Worm (Caenorhabditis elegans) whole organism, young adult: Measurements from ENCODE around the gene C04H5.1.

ENCODE experiments used
- C06A6.2 ChIP-seq: fragments of 200-800 bp; sonication (Bioruptor generic); conservative IDR thresholded peaks from 2 replicates; pipeline ENCODE4 v1.3.6; 2022; ENCODE audit warnings: missing genetic modification characterization, missing compliant biosample characterization
- F22D6.2 ChIP-seq: sonication (generic microtip); optimal IDR thresholded peaks from 2 replicates; lab custom pipeline; 2016; ENCODE audit warnings: mild to moderate bottlenecking, missing genetic modification characterization, missing compliant biosample characterization
- F39B2.1 ChIP-seq: fragments of 200-800 bp; sonication (Bioruptor generic); IDR thresholded peaks from 2 replicates; pipeline ENCODE4 v1.3.6; 2022; ENCODE audit warnings: missing genetic modification reagents, missing genetic modification characterization, missing compliant biosample characterization
- F55B11.4 ChIP-seq: sonication (generic microtip); optimal IDR thresholded peaks from 2 replicates; lab custom pipeline; 2016; ENCODE audit warnings: missing compliant biosample characterization, missing genetic modification characterization, borderline replicate concordance; ENCODE audit not compliant: insufficient read depth
- T26A5.8 ChIP-seq: sonication (generic microtip); optimal IDR thresholded peaks from 2 replicates; lab custom pipeline; 2016; ENCODE audit warnings: missing genetic modification characterization, missing compliant biosample characterization
- Y67H2A.10 ChIP-seq: fragments of 200-800 bp; sonication (Bioruptor generic); conservative IDR thresholded peaks from 2 replicates; pipeline ENCODE4 v1.3.6; 2022; ENCODE audit warnings: missing genetic modification reagents, missing genetic modification characterization, missing compliant biosample characterization
- Y95B8A.8 ChIP-seq: fragments of 200-800 bp; sonication (Bioruptor generic); IDR thresholded peaks from 2 replicates; pipeline ENCODE4 v1.3.6; 2022; ENCODE audit warnings: missing genetic modification reagents, missing genetic modification characterization, missing compliant biosample characterization
- ZK185.1 ChIP-seq: sonication (generic microtip); optimal IDR thresholded peaks from 2 replicates; lab custom pipeline; 2016; ENCODE audit warnings: mild to moderate bottlenecking, missing genetic modification characterization, missing compliant biosample characterization; ENCODE audit not compliant: poor library complexity, severe bottlenecking
- ama-1 ChIP-seq, 3 experiments: fragments of 150-350 bp in 1 of 3; sonication (generic microtip) in 2 of 3; optimal IDR thresholded peaks; 2 replicates each; lab custom pipeline; 2014 to 2018; ENCODE audit warnings: missing biosample characterization in 2 of 3, missing genetic modification characterization in 2 of 3, missing genetic modification reagents in 2 of 3
- aptf-2 ChIP-seq: fragments of 200-800 bp; sonication (Bioruptor generic); conservative IDR thresholded peaks from 2 replicates; pipeline ENCODE4 v1.3.6; 2022; ENCODE audit warnings: missing genetic modification reagents, missing genetic modification characterization, missing compliant biosample characterization
- atf-7 ChIP-seq: sonication (generic microtip); optimal IDR thresholded peaks from 2 replicates; lab custom pipeline; 2017; ENCODE audit warnings: mild to moderate bottlenecking, missing genetic modification characterization, missing compliant biosample characterization
- athp-1 ChIP-seq: sonication (generic microtip); optimal IDR thresholded peaks from 2 replicates; lab custom pipeline; 2017; ENCODE audit warnings: mild to moderate bottlenecking, missing genetic modification characterization, missing compliant biosample characterization
- bed-2 ChIP-seq: fragments of 200-800 bp; sonication (Bioruptor generic); IDR thresholded peaks from 2 replicates; pipeline ENCODE4 v1.3.6; 2022; ENCODE audit warnings: missing genetic modification reagents, missing genetic modification characterization, missing compliant biosample characterization
- ccch-3 ChIP-seq: fragments of 200-800 bp; sonication (Bioruptor generic); optimal IDR thresholded peaks from 2 replicates; lab custom pipeline; 2018; ENCODE audit warnings: mild to moderate bottlenecking, missing genetic modification characterization, missing compliant biosample characterization
- cebp-1 ChIP-seq, 2 experiments: fragments of 200-800 bp in 1 of 2; sonication (Bioruptor generic) in 1 of 2; sonication (generic microtip) in 1 of 2; IDR thresholded peaks in 1 of 2; optimal IDR thresholded peaks in 1 of 2; 2 replicates each; pipeline versions ENCODE4 v1.3.6 to Lab custom; 2017 to 2022; ENCODE audit warnings: missing compliant biosample characterization in 2 of 2, missing genetic modification characterization in 2 of 2, mild to moderate bottlenecking in 1 of 2, missing genetic modification reagents in 1 of 2, moderate library complexity in 1 of 2
- ceh-27 ChIP-seq: fragments of 200-800 bp; sonication (Bioruptor generic); optimal IDR thresholded peaks from 2 replicates; lab custom pipeline; 2018; ENCODE audit warnings: mild to moderate bottlenecking, missing genetic modification characterization, moderate library complexity, missing compliant biosample characterization
- dpff-1 ChIP-seq: sonication (generic microtip); optimal IDR thresholded peaks from 2 replicates; lab custom pipeline; 2017; ENCODE audit warnings: mild to moderate bottlenecking, missing genetic modification characterization, missing compliant biosample characterization
- egl-44 ChIP-seq: fragments of 200-800 bp; sonication (Bioruptor generic); IDR thresholded peaks from 2 replicates; pipeline ENCODE4 v1.3.6; 2022; ENCODE audit warnings: missing genetic modification reagents, missing genetic modification characterization, missing compliant biosample characterization
- egrh-3 ChIP-seq: fragments of 200-800 bp; sonication (Bioruptor generic); IDR thresholded peaks from 2 replicates; pipeline ENCODE4 v1.3.6; 2022; ENCODE audit warnings: missing genetic modification reagents, missing genetic modification characterization, missing compliant biosample characterization
- hlh-26 ChIP-seq: fragments of 200-800 bp; sonication (Bioruptor generic); conservative IDR thresholded peaks from 2 replicates; pipeline ENCODE4 v1.3.6; 2022; ENCODE audit warnings: missing genetic modification reagents, missing genetic modification characterization, missing compliant biosample characterization
- hmg-20 ChIP-seq: fragments of 200-800 bp; sonication (Bioruptor generic); IDR thresholded peaks from 2 replicates; pipeline ENCODE4 v1.3.6; 2022; ENCODE audit warnings: missing genetic modification reagents, missing genetic modification characterization, missing compliant biosample characterization
- lin-26 ChIP-seq: fragments of 200-800 bp; sonication (Bioruptor generic); IDR thresholded peaks from 2 replicates; pipeline ENCODE4 v1.3.6; 2022; ENCODE audit warnings: missing genetic modification reagents, missing genetic modification characterization, missing compliant biosample characterization
- lin-35 ChIP-seq, 3 experiments: fragments of 150-350 bp in 2 of 3; sonication (generic microtip) in 1 of 3; optimal IDR thresholded peaks; 2 replicates each; lab custom pipeline; 2014 to 2018; ENCODE audit warnings: missing biosample characterization in 3 of 3, missing genetic modification characterization in 3 of 3, missing genetic modification reagents in 3 of 3
- lir-1 ChIP-seq: fragments of 200-800 bp; sonication (Bioruptor generic); conservative IDR thresholded peaks from 2 replicates; pipeline ENCODE4 v1.3.6; 2022; ENCODE audit warnings: missing genetic modification reagents, missing genetic modification characterization, missing compliant biosample characterization
- lsl-1 ChIP-seq: fragments of 200-800 bp; sonication (Bioruptor generic); optimal IDR thresholded peaks from 2 replicates; lab custom pipeline; 2018; ENCODE audit warnings: mild to moderate bottlenecking, missing genetic modification characterization, moderate library complexity, missing compliant biosample characterization
- madf-6 ChIP-seq: fragments of 200-800 bp; sonication (Bioruptor generic); IDR thresholded peaks from 2 replicates; pipeline ENCODE4 v1.3.6; 2022; ENCODE audit warnings: missing genetic modification reagents, missing genetic modification characterization, missing compliant biosample characterization
- madf-8 ChIP-seq: fragments of 200-800 bp; sonication (Bioruptor generic); conservative IDR thresholded peaks from 2 replicates; pipeline ENCODE4 v1.3.6; 2022; ENCODE audit warnings: missing genetic modification reagents, missing genetic modification characterization, missing compliant biosample characterization
- mcd-1 ChIP-seq: fragments of 200-800 bp; sonication (Bioruptor generic); IDR thresholded peaks from 2 replicates; pipeline ENCODE4 v1.3.6; 2022; ENCODE audit warnings: missing genetic modification reagents, missing genetic modification characterization, missing compliant biosample characterization
- mxl-1 ChIP-seq: sonication (generic microtip); optimal IDR thresholded peaks from 2 replicates; lab custom pipeline; 2016; ENCODE audit warnings: missing genetic modification characterization, missing compliant biosample characterization
- nfya-1 ChIP-seq: sonication (generic microtip); optimal IDR thresholded peaks from 2 replicates; lab custom pipeline; 2017; ENCODE audit warnings: antibody characterized with exemption, missing compliant biosample characterization, missing genetic modification characterization, borderline replicate concordance; ENCODE audit not compliant: insufficient read depth
- nhr-120 ChIP-seq: fragments of 200-800 bp; sonication (Bioruptor generic); IDR thresholded peaks from 2 replicates; pipeline ENCODE4 v1.3.6; 2022; ENCODE audit warnings: missing genetic modification characterization, missing compliant biosample characterization
- nhr-80 ChIP-seq: sonication (generic microtip); optimal IDR thresholded peaks from 2 replicates; lab custom pipeline; 2016; ENCODE audit warnings: missing genetic modification characterization, missing compliant biosample characterization
- pha-4 ChIP-seq: fragments of 150-350 bp; sonication (generic microtip); optimal IDR thresholded peaks from 2 replicates; lab custom pipeline; 2014; ENCODE audit warnings: missing biosample characterization, missing genetic modification reagents, missing genetic modification characterization
- rcor-1 ChIP-seq: fragments of 200-800 bp; sonication (Bioruptor generic); IDR thresholded peaks from 2 replicates; pipeline ENCODE4 v1.3.6; 2022; ENCODE audit warnings: missing genetic modification reagents, missing genetic modification characterization, missing compliant biosample characterization
- snpc-1.1 ChIP-seq: sonication (generic microtip); optimal IDR thresholded peaks from 2 replicates; lab custom pipeline; 2017; ENCODE audit warnings: missing genetic modification characterization, mild to moderate bottlenecking, missing compliant biosample characterization, antibody characterized with exemption, moderate library complexity, missing genotype, missing genetic modification reagents; ENCODE audit not compliant: insufficient read depth
- snpc-1.3 ChIP-seq: sonication (generic microtip); optimal IDR thresholded peaks from 2 replicates; lab custom pipeline; 2017; ENCODE audit warnings: missing genetic modification characterization, mild to moderate bottlenecking, missing compliant biosample characterization, antibody characterized with exemption, moderate library complexity, missing genotype, missing genetic modification reagents; ENCODE audit not compliant: insufficient read depth
- snpc-3.4 ChIP-seq: sonication (generic microtip); optimal IDR thresholded peaks from 2 replicates; lab custom pipeline; 2017; ENCODE audit warnings: missing genetic modification characterization, mild to moderate bottlenecking, missing compliant biosample characterization, antibody characterized with exemption, moderate library complexity, missing genotype, missing genetic modification reagents
- tbp1 ChIP-seq: fragments of 200-800 bp; sonication (Bioruptor generic); optimal IDR thresholded peaks from 2 replicates; lab custom pipeline; 2018; ENCODE audit warnings: mild to moderate bottlenecking, missing genetic modification characterization, missing compliant biosample characterization
- tbx-9 ChIP-seq: sonication (generic microtip); optimal IDR thresholded peaks from 2 replicates; lab custom pipeline; 2016; ENCODE audit warnings: borderline replicate concordance, missing genetic modification characterization, inconsistent platforms, missing compliant biosample characterization
- tlf-1 ChIP-seq: fragments of 200-800 bp; sonication (Bioruptor generic); optimal IDR thresholded peaks from 2 replicates; lab custom pipeline; 2018; ENCODE audit warnings: mild to moderate bottlenecking, missing genetic modification characterization, missing compliant biosample characterization
- unc-130 ChIP-seq: sonication (generic microtip); optimal IDR thresholded peaks from 2 replicates; lab custom pipeline; 2016; ENCODE audit warnings: missing genetic modification reagents, missing genetic modification characterization, missing compliant biosample characterization
- unc-62 ChIP-seq: fragments of 150-350 bp; optimal IDR thresholded peaks from 2 replicates; lab custom pipeline; 2014; ENCODE audit warnings: missing biosample characterization, missing genetic modification reagents, missing genetic modification characterization
- xnd-1 ChIP-seq: sonication (generic microtip); optimal IDR thresholded peaks from 2 replicates; lab custom pipeline; 2016; ENCODE audit warnings: missing genotype, missing genetic modification reagents, missing genetic modification characterization, missing compliant biosample characterization
- ztf-18 ChIP-seq: sonication (generic microtip); optimal IDR thresholded peaks from 2 replicates; lab custom pipeline; 2016; ENCODE audit warnings: missing genotype, mild to moderate bottlenecking, missing genetic modification characterization, missing compliant biosample characterization
- ztf-26 ChIP-seq: sonication (generic microtip); optimal IDR thresholded peaks from 2 replicates; lab custom pipeline; 2017; ENCODE audit warnings: missing genetic modification characterization, missing compliant biosample characterization
- ztf-28 ChIP-seq: fragments of 200-800 bp; sonication (Bioruptor generic); IDR thresholded peaks from 2 replicates; pipeline ENCODE4 v1.3.6; 2022; ENCODE audit warnings: missing genetic modification reagents, missing genetic modification characterization, missing compliant biosample characterization

Gene C04H5.1

DNA sequence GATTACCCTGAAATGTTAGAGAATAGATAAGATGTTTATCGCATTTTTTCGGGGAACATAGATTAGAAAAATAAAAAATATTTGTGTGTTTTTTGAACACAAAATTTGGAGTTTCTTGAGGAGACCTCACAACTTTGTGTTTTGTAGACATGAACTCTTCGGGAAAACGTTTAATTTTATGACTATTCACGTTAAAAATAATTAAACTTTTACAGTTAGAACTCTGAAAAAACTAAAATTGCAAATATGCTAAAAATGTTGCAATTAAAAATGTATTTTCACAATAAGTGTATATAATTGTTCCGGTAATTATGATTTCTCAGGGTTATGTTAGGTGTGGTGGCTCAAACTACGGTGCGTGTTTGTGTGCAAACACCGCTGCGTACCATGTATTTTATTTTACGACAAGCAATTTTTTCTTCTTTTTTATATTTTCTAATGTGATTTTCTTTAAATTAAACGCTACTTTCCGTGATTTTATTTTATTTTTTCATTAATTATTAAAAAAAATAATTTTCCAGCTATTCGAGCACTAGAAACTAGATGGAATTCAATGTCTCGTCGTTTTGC lies 5.8 kb upstream of the C04H5.1 start, which contains the start of the genes F57C2.5 and spat-1 (continued):
- TF ChIP-seq ztf-28 (peak; percentile 45; the same call in 1 of the 2 replicates), mcd-1 (GFP tag; lab: Robert Waterston, UW) (peak; percentile 24; the same call in 1 of the 2 replicates), nfya-1 (tag; lab: Kevin White, UChicago) (no peak), F39B2.1 (GFP tag; lab: Robert Waterston, UW) (no peak), egl-44 (GFP tag; lab: Robert Waterston, UW) (no peak), lir-1 (GFP tag; lab: Robert Waterston, UW) (no peak), snpc-1.1 (tag; lab: Kevin White, UChicago) (no peak), snpc-1.3 (peak; percentile 36), unc-130 (GFP tag; lab: Kevin White, UChicago) (peak; percentile 74), dpff-1 (tag; lab: Kevin White, UChicago) (no peak), egrh-3 (GFP tag; lab: Robert Waterston, UW) (peak; percentile 33; the same call in 1 of the 2 replicates), pha-4 (no peak), unc-62 (GFP tag; lab: Kevin White, UChicago) (no peak), snpc-3.4 (tag; lab: Kevin White, UChicago) (peak; percentile 25), Y95B8A.8 (GFP tag; lab: Robert Waterston, UW) (0 out of 2 replicates have a peak, but pooled peaks have one; percentile 19), atf-7 (no peak), F55B11.4 (no peak), hlh-26 (GFP tag; lab: Robert Waterston, UW) (no peak), xnd-1 (tag; lab: Kevin White, UChicago) (no peak), ama-1 (optimal IDR thresholded peaks at IDR 0.05; lab: Kevin White, UChicago) (no peak), ama-1 (GFP tag; optimal IDR thresholded peaks at IDR 0.05; lab: Kevin White, UChicago) (no peak), rcor-1 (GFP tag; lab: Robert Waterston, UW) (0 out of 2 replicates have a peak, but pooled peaks have one; percentile 10), nhr-80 (tag; lab: Kevin White, UChicago) (peak; percentile 62), lsl-1 (peak; percentile 88), lin-26 (GFP tag; lab: Robert Waterston, UW) (no peak), tlf-1 (GFP tag; lab: Kevin White, UChicago) (no peak), lin-35 (GFP tag; optimal IDR thresholded peaks at IDR 0.05; lab: Kevin White, UChicago) (no peak), Y67H2A.10 (GFP tag; lab: Robert Waterston, UW) (no peak), cebp-1 (GFP tag; IDR thresholded peaks at IDR 0.05; lab: Robert Waterston, UW) (no peak), cebp-1 (tag; optimal IDR thresholded peaks at IDR 0.05; lab: Kevin White, UChicago) (peak; percentile 49), nhr-120 (no peak), madf-8 (GFP tag; lab: Robert Waterston, UW) (peak; percentile 12; the same call in 1 of the 2 replicates), madf-6 (GFP tag; lab: Robert Waterston, UW) (peak; percentile 41; the same call in 1 of the 2 replicates), tbp1 (GFP tag; lab: Kevin White, UChicago) (peak; percentile 44), ztf-26 (tag; lab: Kevin White, UChicago) (no peak), ceh-27 (GFP tag; lab: Kevin White, UChicago) (peak; percentile 59), tbx-9 (tag; lab: Kevin White, UChicago) (no peak), hmg-20 (GFP tag; lab: Robert Waterston, UW) (no peak), F22D6.2 (tag; lab: Kevin White, UChicago) (no peak), mxl-1 (tag; lab: Kevin White, UChicago) (no peak), aptf-2 (GFP tag; lab: Robert Waterston, UW) (peak; percentile 78; the same call in 1 of the 2 replicates), ccch-3 (GFP tag; lab: Kevin White, UChicago) (peak; percentile 66), C06A6.2 (GFP tag; lab: Robert Waterston, UW) (no peak), bed-2 (GFP tag; lab: Robert Waterston, UW) (no peak), ZK185.1 (no peak), ztf-18 (tag; lab: Kevin White, UChicago) (peak; percentile 42), T26A5.8 (tag; lab: Kevin White, UChicago) (no peak), athp-1 (tag; lab: Kevin White, UChicago) (peak; percentile 36)
